Fruit fly (Drosophila melanogaster): Measurements from ENCODE around the gene CG32240.

CG32240 gene

DNA sequence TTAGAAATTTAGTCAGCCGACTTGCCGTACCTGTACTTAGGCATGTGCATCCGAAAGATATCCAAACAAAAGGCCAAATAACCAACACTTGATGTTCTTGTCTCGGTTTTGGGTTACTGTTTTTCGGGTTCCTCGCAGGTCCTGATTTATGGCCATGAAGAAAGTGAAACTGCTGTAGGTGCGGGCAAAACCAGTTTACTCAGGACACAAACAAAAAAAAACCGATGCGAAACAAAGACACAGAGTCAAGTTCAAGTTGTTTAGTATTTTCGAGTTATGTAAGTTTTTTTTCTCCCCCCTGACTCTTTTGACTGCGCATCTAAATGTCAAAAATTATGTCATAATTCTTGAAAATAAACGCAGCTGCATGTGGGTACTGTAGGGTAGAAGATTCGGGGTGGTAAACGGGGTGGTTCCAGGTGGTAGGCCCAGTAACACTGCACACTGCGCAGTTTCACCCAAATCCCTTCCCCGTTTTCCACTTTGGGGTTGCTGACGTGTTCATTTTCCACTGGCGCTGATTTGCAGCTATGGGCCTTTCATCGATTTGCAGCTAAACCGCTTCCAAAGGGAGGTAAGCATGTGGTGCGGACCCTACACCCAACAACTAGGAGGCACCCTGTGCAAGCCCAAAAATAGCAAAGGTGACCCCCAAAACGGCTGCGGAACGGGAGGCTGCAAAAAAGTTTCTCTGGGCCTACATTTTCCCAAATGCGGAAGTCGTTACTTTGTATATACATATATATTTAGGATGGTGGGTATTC is 27.9 kb upstream of the CG32240 start:
- no peak for TF ChIP-seq CG17801 (GFP tag; optimal IDR thresholded peaks at IDR 0.05; ENCODE audit: partially characterized antibody)

DNA sequence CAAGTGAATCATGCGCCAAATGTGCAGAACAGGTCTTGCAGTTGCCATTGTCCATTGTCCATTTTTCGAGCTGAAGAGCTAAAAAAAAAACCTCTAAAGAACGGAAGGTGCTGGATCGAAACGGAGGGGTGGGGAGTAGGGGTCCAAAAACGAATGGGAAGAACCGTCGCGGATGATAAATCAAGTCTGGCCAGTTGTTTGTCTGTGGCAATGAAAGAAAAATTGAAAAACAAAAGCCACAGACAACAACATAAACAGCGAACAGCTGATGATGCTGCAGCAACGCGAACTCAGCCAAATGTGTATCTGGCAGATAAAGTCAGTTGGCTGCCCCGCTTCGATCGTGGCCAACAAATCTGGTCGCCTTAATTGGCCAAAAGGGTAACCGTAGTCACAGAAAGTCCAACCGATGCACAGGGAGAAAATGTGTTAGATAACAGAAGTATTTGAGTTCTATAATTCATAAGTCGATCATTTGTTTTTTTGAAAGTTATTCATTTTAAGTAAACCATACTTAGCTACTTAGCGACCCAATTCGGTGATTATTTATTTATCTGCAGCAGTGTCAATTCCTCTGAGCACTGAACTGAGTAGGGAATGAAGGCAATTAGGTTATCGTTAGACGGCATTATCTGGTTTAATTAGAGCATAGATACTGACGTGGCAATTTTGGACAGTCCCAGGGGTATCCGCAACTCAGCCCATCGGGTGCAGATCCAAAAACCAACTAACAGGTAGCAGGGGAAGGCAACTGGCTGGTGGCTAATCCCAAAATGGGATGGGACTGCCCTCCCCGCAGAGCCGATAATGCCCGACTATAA is 27.1 kb upstream of the CG32240 start:
- TF ChIP-seq CG17801 (GFP tag; optimal IDR thresholded peaks at IDR 0.05; ENCODE audit: partially characterized antibody): no peak

DNA sequence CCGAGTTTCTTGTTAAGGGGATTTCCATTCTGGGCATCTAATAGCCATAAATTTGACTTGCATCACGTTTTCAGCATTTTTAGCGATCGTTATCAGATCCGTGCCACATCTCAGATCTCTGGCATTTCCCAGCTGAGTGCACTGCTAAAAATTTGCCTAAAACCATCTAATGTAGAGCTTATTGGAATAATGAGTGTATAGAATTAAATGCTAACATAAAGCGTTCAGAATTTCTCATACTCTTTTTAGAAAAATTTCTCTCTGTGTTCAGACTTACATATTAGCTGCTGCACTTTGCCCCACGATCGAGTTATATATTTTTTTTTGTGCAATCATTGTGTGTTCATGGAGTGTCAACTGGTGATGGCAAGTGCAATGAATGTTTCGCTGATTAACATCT is 26.3 kb upstream of the CG32240 start:
- TF ChIP-seq CG17801 (GFP tag; optimal IDR thresholded peaks at IDR 0.05; ENCODE audit: partially characterized antibody): no peak

DNA sequence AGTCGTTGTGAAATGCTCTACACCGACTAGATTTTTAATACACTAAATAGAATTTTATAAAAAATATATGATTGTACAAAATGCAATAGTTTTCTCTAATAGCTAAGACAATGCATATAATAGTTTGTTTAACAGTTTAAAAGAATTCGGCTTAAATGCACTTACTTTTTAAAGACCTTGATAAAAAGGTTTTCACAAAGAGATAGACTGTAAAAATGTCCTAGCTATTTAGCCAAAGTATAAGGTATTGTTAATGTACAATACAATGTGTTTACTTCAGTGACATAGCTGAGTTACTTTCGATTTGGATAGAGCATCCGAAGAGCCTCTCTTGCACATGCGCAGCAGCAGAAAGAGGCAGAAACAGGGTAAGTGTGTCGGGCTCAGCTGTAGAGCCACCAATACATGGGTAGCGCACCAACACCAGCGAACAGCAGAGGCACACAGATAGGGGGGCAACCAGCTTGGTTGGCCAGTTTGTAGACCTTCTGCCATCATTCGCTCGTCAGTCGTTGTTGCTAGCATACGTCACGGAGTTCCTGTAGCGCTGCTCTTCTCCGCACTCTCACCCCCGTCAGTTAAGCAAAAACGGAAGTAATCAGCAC is 25.3 kb upstream of the CG32240 start, which contains the start of gene TP53INP:
TP53INP (plus strand) TSS at position 291 of the 605 bp plus-strand sequence.
- TF ChIP-seq CG17801 (GFP tag; optimal IDR thresholded peaks at IDR 0.05; ENCODE audit: partially characterized antibody): peak; percentile 49

DNA sequence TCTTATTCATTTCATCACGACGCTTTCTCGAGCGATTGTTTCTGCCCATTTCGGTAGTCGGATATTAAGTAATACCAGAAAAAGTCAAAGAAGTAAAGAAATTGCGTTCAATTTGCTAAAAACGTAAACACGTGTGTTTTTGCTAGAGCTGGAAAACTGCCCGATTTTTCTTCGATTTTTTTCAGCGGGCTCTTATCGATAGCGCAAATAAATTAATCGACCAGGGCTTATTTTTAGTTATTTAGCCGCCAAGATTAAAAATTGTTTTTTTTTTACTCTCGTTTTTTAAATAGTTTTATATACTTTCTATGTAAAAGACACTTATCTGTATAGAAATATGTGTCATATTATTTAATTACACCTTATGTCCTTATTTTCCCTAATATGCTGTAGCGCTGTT is 24.5 kb upstream of the CG32240 start, which contains the start of gene CG15019:
CG15019 (minus strand) TSS at position 138 of the 400 bp plus-strand sequence.
- TF ChIP-seq CG17801 (GFP tag; optimal IDR thresholded peaks at IDR 0.05; ENCODE audit: partially characterized antibody): no peak

DNA sequence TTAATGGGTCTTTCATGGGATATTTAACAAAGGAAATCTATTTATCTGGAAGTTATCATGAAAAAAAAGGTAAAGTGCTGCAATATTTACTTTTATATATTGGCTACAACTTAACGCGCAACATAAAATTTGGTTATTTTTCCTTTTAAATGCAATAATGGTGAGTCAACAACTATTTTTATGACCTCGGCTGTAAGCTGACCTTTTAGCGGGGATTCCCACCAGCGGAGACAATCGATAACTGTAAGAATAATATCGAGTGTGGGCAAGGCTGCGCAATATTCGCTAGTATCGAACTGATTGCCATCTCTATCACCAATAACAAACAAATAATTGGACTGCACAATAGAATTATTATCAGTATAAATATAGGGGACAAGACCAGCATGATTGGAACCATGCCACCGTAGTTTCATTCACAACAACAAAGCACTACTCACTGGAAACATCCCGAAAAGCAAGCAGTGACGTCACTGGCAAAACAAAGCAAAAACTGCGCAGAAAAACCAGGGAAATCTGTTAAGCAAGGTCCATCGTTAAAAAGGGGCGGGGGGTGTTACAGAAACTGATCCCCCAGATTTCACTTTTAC is 21.8 kb upstream of the CG32240 start, which contains the start of gene Syx17:
Syx17 (plus strand) TSS at position 308 of the 590 bp plus-strand sequence.
- TF ChIP-seq CG17801 (GFP tag; optimal IDR thresholded peaks at IDR 0.05; ENCODE audit: partially characterized antibody): no peak

DNA sequence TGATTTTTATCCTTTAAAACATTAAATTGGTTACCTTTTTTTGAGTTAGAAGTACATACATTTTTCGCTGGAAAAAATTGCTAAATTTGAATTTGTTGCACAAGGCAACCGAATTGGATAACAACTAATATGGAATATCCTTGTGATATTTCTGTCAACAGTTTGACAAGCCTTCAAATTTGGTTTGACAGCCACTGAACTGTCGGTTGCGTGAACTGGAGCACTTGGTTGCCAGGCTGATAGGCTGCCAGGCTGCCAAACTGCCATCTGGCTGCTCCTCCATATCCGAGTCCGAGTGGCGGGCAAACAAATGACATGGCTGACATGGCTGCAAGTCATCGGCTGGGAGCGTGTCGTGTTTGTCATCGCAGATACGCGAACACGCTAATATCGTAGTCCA is 19.8 kb upstream of the CG32240 start:
- TF ChIP-seq CG17801 (GFP tag; optimal IDR thresholded peaks at IDR 0.05; ENCODE audit: partially characterized antibody): no peak

DNA sequence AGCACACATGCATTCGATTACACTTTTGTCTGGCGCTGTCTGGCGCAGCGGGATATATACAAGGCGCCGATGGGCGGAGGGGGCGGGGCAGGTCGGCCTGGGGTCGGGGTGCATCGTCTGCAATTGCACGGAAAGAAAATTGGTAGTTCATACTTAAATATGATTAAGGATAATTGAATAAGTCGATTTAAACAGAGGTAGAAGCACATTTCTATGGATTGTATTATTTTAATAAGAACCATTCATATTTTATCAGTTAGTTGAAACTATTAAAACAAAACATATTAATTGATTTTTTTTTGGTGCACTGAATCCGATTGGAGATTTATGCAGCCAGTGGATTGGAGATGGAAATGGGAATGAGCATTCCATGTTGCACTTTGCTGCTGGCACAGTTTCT is 18.5 kb upstream of the CG32240 start:
- TF ChIP-seq CG17801 (GFP tag; optimal IDR thresholded peaks at IDR 0.05; ENCODE audit: partially characterized antibody): no peak

DNA sequence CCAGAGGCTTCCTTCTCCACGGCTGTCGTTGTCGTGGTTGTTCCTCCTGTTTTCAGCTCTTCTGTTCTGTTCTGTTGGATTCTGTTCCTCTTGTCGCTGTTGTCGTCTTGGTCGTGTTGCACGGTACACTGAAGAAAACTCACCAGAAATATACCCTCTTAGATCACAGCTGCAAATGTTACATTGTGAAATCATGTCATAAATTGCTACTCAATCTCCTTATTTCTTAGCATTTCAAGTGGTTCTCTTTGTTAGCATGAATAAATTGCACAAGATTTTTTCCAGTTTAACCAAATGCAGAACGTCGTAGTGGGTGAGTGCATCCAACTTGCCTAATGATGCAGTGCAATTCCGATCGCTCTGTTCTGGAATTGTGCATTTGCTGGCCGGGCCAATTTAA is 16.4 kb upstream of the CG32240 start:
- TF ChIP-seq CG17801 (GFP tag; optimal IDR thresholded peaks at IDR 0.05; ENCODE audit: partially characterized antibody): no peak

DNA sequence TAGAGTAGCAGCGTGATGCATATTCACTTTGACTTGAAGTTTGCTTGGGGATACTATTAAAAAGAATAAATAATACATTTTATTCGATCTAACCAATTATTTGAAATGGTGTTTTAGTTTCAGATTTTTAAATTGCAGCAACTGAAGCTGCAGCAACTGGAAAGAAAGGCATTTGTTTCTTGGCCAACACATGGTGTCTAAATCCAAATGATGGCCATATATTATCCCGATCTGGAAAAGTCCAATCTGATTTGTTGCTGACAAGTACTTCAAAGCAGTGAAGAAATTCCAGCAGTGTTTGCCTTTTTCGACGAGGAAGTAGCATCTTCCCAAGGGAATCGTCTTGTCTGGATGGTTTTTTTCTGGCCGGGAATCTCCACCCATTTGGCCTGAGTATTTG is 15.7 kb upstream of the CG32240 start:
- no peak for TF ChIP-seq CG17801 (GFP tag; optimal IDR thresholded peaks at IDR 0.05; ENCODE audit: partially characterized antibody)

DNA sequence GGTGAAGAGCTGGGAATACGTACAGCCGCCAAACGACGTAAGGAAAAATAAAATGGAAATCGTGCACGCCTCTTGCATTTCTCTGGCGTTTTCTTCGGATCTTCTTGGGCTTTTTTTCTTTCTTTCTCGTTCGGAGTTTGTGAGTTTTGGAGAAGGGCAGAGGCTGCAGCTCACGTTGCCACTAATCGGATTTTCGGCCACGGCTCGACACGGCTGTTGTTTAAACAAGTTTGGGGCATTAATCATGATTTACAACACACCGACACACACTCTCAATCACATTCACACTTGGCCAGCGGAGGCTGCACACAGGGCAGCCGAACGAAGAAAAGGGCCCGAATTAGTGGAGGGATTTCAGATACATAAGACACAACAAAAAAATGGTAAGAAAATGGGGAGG is 14.9 kb upstream of the CG32240 start:
- no peak for TF ChIP-seq CG17801 (GFP tag; optimal IDR thresholded peaks at IDR 0.05; ENCODE audit: partially characterized antibody)

DNA sequence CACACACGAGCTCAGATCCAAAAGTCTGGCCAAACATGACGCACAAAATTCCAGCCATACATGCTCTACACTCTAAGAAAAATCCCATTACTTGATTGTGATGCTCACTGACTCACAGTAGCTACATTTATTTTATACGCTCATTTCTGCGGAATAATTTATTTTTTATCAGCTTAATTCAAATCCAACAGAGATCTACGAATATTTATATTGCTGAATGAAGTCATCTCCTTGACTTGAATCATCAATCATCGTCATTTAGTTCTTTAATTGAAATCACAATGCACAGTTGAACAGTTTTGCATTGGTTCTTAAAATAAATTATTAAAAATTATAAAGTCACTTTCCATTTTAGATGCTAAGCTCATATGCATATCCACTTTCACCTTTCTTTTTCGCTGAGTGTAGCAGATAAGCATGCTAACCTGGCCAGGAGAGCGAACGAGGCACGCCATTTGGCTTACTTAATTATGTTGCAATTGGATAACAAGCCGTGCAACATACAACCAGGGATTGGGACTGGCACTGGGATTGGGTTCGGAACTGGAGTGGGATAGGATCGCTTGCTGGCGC is 14.2 kb upstream of the CG32240 start:
- TF ChIP-seq CG17801 (GFP tag; optimal IDR thresholded peaks at IDR 0.05; ENCODE audit: partially characterized antibody): no peak

DNA sequence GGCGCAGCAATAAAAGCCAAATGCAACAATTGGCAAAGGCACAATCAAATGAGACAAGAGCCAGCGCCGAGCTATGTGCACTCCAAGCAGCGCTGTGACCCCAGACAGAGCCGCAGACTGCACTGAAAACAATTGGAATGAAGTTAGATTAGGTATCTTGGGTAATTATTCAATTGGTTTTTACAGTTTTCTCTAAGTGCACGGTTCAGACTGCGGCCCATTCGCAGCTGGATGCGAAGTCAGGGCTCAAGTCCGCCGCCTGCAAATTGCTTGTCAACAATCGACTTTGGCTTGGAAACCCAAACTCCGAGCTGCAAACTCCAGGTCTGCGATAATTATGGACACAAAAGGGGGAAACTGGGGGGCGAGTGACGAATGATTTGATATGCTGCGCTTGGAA is 12.2 kb upstream of the CG32240 start:
- no peak for TF ChIP-seq CG17801 (GFP tag; optimal IDR thresholded peaks at IDR 0.05; ENCODE audit: partially characterized antibody)

DNA sequence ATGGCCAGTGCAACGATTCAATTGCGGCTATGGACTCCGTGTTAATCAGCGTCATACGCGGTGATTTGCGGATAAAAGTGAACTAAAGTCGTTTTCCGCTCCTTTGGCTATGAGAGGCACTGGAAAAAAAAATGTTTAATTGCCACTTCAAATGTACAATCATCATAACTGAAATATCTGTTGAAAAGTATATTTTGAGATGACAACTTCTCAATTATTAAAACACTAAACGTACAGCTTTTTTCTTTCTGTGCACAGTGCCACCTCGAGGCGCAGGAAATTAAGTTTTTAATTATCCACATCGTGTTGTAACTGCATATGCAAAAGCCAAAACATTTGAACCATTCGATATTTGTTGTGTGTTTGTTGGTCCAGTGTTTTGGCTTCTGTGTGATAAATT is 11.4 kb upstream of the CG32240 start:
- no peak for TF ChIP-seq CG17801 (GFP tag; optimal IDR thresholded peaks at IDR 0.05; ENCODE audit: partially characterized antibody)

DNA sequence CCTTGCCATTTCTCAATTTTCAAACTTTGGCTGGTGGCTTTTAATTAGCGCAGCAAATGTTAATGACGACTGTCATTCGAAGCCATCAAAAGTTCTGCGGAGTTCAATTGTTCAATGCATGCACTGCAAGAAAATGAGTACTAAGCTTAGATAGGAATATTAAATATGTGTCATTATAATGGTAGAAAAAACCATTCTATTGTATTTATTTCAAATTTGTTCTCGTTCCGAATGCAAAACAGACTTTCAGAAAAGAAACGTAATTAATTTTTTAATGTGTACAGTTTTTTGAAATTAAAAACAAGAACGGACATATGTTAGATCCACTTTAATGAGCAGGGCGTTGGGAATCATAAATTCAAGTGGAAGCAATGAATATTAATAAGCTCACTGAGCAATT is 7.7 kb upstream of the CG32240 start:
- TF ChIP-seq CG17801 (GFP tag; optimal IDR thresholded peaks at IDR 0.05; ENCODE audit: partially characterized antibody): no peak
